Fruit fly (Drosophila melanogaster) whole organism, embryonic: ENCODE measurements around the gene CG32176.

Source experiments
- C15 ChIP-seq: fragments of 200-800 bp; sonication (Bioruptor generic); IDR thresholded peaks from 3 replicates; pipeline ENCODE4 v1.3.6; 2022; ENCODE audit warnings: missing biosample characterization, missing genetic modification characterization
- CG1024 ChIP-seq: fragments of 200-800 bp; sonication (Bioruptor generic); IDR thresholded peaks from 2 replicates; pipeline ENCODE4 v1.3.6; 2022; ENCODE audit warnings: missing biosample characterization, missing genetic modification characterization
- CG10959 ChIP-seq: fragments of 200-800 bp; sonication (Bioruptor generic); IDR thresholded peaks from 2 replicates; pipeline ENCODE4 v1.3.6; 2022; ENCODE audit warnings: missing biosample characterization, missing genetic modification characterization
- CG11695 ChIP-seq: fragments of 200-800 bp; sonication (Bioruptor generic); IDR thresholded peaks from 3 replicates; pipeline ENCODE4 v1.3.6; 2022; ENCODE audit warnings: missing biosample characterization, missing genetic modification characterization
- CG12071 ChIP-seq: fragments of 200-800 bp; sonication (Bioruptor generic); optimal IDR thresholded peaks from 3 replicates; lab custom pipeline; 2018; ENCODE audit warnings: missing biosample characterization, mild to moderate bottlenecking, missing genetic modification characterization
- CG12299 ChIP-seq: fragments of 200-800 bp; sonication (Bioruptor generic); optimal IDR thresholded peaks from 2 replicates; lab custom pipeline; 2018; ENCODE audit warnings: missing biosample characterization, mild to moderate bottlenecking, missing genetic modification characterization
- CG13624 ChIP-seq: fragments of 200-800 bp; sonication (Bioruptor generic); optimal IDR thresholded peaks from 2 replicates; lab custom pipeline; 2016; ENCODE audit warnings: missing biosample characterization, missing genetic modification characterization
- CG13894 ChIP-seq: fragments of 200-800 bp; sonication (Bioruptor generic); optimal IDR thresholded peaks from 3 replicates; lab custom pipeline; 2018; ENCODE audit warnings: missing biosample characterization, mild to moderate bottlenecking, missing genetic modification characterization, moderate library complexity
- CG14014 ChIP-seq: fragments of 200-800 bp; sonication (Bioruptor generic); IDR thresholded peaks from 2 replicates; pipeline ENCODE4 v1.3.6; 2022; ENCODE audit warnings: missing biosample characterization, missing genetic modification characterization
- CG14667 ChIP-seq: fragments of 200-800 bp; sonication (Bioruptor generic); IDR thresholded peaks from 2 replicates; pipeline ENCODE4 v1.3.6; 2022; ENCODE audit warnings: missing biosample characterization, missing genetic modification characterization
- CG14860 ChIP-seq: fragments of 200-800 bp; sonication (Bioruptor generic); IDR thresholded peaks from 3 replicates; pipeline ENCODE4 v1.3.6; 2022; ENCODE audit warnings: missing biosample characterization, missing genetic modification characterization; ENCODE audit not compliant: partially characterized antibody
- CG17361 ChIP-seq: fragments of 200-800 bp; sonication (Bioruptor generic); IDR thresholded peaks from 3 replicates; pipeline ENCODE4 v1.3.6; 2022; ENCODE audit warnings: missing biosample characterization, missing genetic modification characterization
- CG17568 ChIP-seq: fragments of 200-800 bp; sonication (Bioruptor generic); optimal IDR thresholded peaks from 2 replicates; lab custom pipeline; 2018; ENCODE audit warnings: missing biosample characterization, mild to moderate bottlenecking, missing genetic modification characterization, moderate library complexity
- CG30020 ChIP-seq: fragments of 200-800 bp; optimal IDR thresholded peaks from 2 replicates; lab custom pipeline; 2019; ENCODE audit warnings: missing biosample characterization, mild to moderate bottlenecking, missing genetic modification characterization, moderate library complexity
- CG30431 ChIP-seq: fragments of 200-800 bp; sonication (Bioruptor generic); optimal IDR thresholded peaks from 2 replicates; lab custom pipeline; 2017; ENCODE audit warnings: missing biosample characterization, missing genetic modification characterization
- CG31441 ChIP-seq: fragments of 200-800 bp; sonication (Bioruptor generic); IDR thresholded peaks from 2 replicates; pipeline ENCODE4 v1.3.6; 2022; ENCODE audit warnings: missing biosample characterization, missing genetic modification characterization
- CG33213 ChIP-seq: fragments of 200-800 bp; sonication (Bioruptor generic); optimal IDR thresholded peaks from 3 replicates; lab custom pipeline; 2016; ENCODE audit warnings: missing biosample characterization, missing genetic modification characterization
- CG6272 ChIP-seq: fragments of 200-800 bp; sonication (Bioruptor generic); IDR thresholded peaks from 2 replicates; pipeline ENCODE4 v1.3.6; 2022; ENCODE audit warnings: missing biosample characterization, missing genetic modification characterization
- CG6654 ChIP-seq: fragments of 200-800 bp; sonication (Bioruptor generic); optimal IDR thresholded peaks from 2 replicates; lab custom pipeline; 2017; ENCODE audit warnings: missing biosample characterization, mild to moderate bottlenecking, missing genetic modification characterization
- CG7357 ChIP-seq: fragments of 200-800 bp; sonication (Bioruptor generic); IDR thresholded peaks from 3 replicates; pipeline ENCODE4 v1.3.6; 2022; ENCODE audit warnings: missing biosample characterization, missing genetic modification characterization
- CG8089 ChIP-seq: fragments of 200-800 bp; sonication (Bioruptor generic); optimal IDR thresholded peaks from 3 replicates; lab custom pipeline; 2016; ENCODE audit warnings: missing biosample characterization, missing genetic modification characterization
- Camta ChIP-seq: fragments of 200-800 bp; sonication (Bioruptor generic); optimal IDR thresholded peaks from 2 replicates; lab custom pipeline; 2016; ENCODE audit warnings: missing biosample characterization, missing genetic modification characterization
- Chrac-16 ChIP-seq: fragments of 200-800 bp; sonication (Bioruptor generic); optimal IDR thresholded peaks from 3 replicates; lab custom pipeline; 2016; ENCODE audit warnings: missing biosample characterization, missing genetic modification characterization
- Deaf1 ChIP-seq: fragments of 200-800 bp; optimal IDR thresholded peaks from 3 replicates; lab custom pipeline; 2019; ENCODE audit warnings: missing biosample characterization, mild to moderate bottlenecking, missing genetic modification characterization, moderate library complexity
- Doc3 ChIP-seq: fragments of 200-800 bp; sonication (Bioruptor generic); IDR thresholded peaks from 3 replicates; pipeline ENCODE4 v1.3.6; 2022; ENCODE audit warnings: missing biosample characterization, missing genetic modification characterization; ENCODE audit not compliant: partially characterized antibody
- ERR ChIP-seq: fragments of 200-800 bp; sonication (Bioruptor generic); optimal IDR thresholded peaks from 2 replicates; lab custom pipeline; 2016; ENCODE audit warnings: missing biosample characterization, missing genetic modification characterization
- H2.0 ChIP-seq: fragments of 200-800 bp; sonication (Bioruptor generic); IDR thresholded peaks from 2 replicates; pipeline ENCODE4 v1.3.6; 2022; ENCODE audit warnings: missing biosample characterization, missing genetic modification characterization
- Kr ChIP-seq: fragments of 200-800 bp; sonication (Bioruptor generic); optimal IDR thresholded peaks from 2 replicates; lab custom pipeline; 2017; ENCODE audit warnings: missing biosample characterization, mild to moderate bottlenecking, missing genetic modification characterization
- Optix ChIP-seq: fragments of 200-800 bp; sonication (Bioruptor generic); IDR thresholded peaks from 3 replicates; pipeline ENCODE4 v1.3.6; 2022; ENCODE audit warnings: missing biosample characterization, missing genetic modification characterization
- Sox100B ChIP-seq: fragments of 200-800 bp; sonication (Bioruptor generic); optimal IDR thresholded peaks from 3 replicates; lab custom pipeline; 2018; ENCODE audit warnings: missing biosample characterization, mild to moderate bottlenecking, missing genetic modification characterization
- Xrp1 ChIP-seq: fragments of 200-800 bp; sonication (Bioruptor generic); IDR thresholded peaks from 2 replicates; pipeline ENCODE4 v1.3.6; 2022; ENCODE audit warnings: missing biosample characterization, missing genetic modification characterization
- YL-1 ChIP-seq: fragments of 200-800 bp; sonication (Bioruptor generic); optimal IDR thresholded peaks from 3 replicates; lab custom pipeline; 2017; ENCODE audit warnings: missing biosample characterization, mild to moderate bottlenecking, missing genetic modification characterization
- ac ChIP-seq: fragments of 200-800 bp; sonication (Bioruptor generic); optimal IDR thresholded peaks from 3 replicates; lab custom pipeline; 2017; ENCODE audit warnings: missing biosample characterization, mild to moderate bottlenecking, missing genetic modification characterization
- aop ChIP-seq: fragments of 200-800 bp; sonication (Bioruptor generic); IDR thresholded peaks from 2 replicates; pipeline ENCODE4 v1.3.6; 2022; ENCODE audit warnings: missing biosample characterization, missing genetic modification characterization
- corto ChIP-seq: fragments of 200-800 bp; sonication (Bioruptor generic); optimal IDR thresholded peaks from 2 replicates; lab custom pipeline; 2016; ENCODE audit warnings: missing biosample characterization, mild to moderate bottlenecking, missing genetic modification characterization, moderate library complexity
- dati ChIP-seq: fragments of 200-800 bp; sonication (Bioruptor generic); IDR thresholded peaks from 2 replicates; pipeline ENCODE4 v1.3.6; 2022; ENCODE audit warnings: missing biosample characterization, missing genetic modification characterization
- dimm ChIP-seq: fragments of 200-800 bp; sonication (Bioruptor generic); IDR thresholded peaks from 2 replicates; pipeline ENCODE4 v1.3.6; 2022; ENCODE audit warnings: missing biosample characterization, missing genetic modification characterization
- emc ChIP-seq: fragments of 200-800 bp; sonication (Bioruptor generic); optimal IDR thresholded peaks from 2 replicates; lab custom pipeline; 2016; ENCODE audit warnings: missing biosample characterization, missing genetic modification characterization
- fd96Cb ChIP-seq: fragments of 200-800 bp; sonication (Bioruptor generic); optimal IDR thresholded peaks from 2 replicates; lab custom pipeline; 2018; ENCODE audit warnings: missing biosample characterization, mild to moderate bottlenecking, missing genetic modification characterization, moderate library complexity
- gcm2 ChIP-seq: fragments of 200-800 bp; sonication (Bioruptor generic); optimal IDR thresholded peaks from 2 replicates; lab custom pipeline; 2016; ENCODE audit warnings: missing biosample characterization, missing genetic modification characterization
- insv ChIP-seq, 2 experiments: fragments of 200-800 bp; sonication (Bioruptor generic); optimal IDR thresholded peaks; 3 replicates each; lab custom pipeline; 2016 to 2018; ENCODE audit warnings: missing biosample characterization in 2 of 2, missing genetic modification characterization in 2 of 2
- jumu ChIP-seq: fragments of 200-800 bp; sonication (Bioruptor generic); optimal IDR thresholded peaks from 3 replicates; lab custom pipeline; 2016; ENCODE audit warnings: missing biosample characterization, missing genetic modification characterization
- lola ChIP-seq, 3 experiments: fragments of >200 bp in 2 of 3; fragments of 200-800 bp in 1 of 3; sonication (Bioruptor generic) in 1 of 3; optimal IDR thresholded peaks; 2 replicates each; lab custom pipeline; 2017 to 2019; ENCODE audit warnings: missing biosample characterization in 3 of 3, missing genetic modification characterization in 3 of 3, mild to moderate bottlenecking in 1 of 3, moderate library complexity in 1 of 3
- lov ChIP-seq, 2 experiments: fragments of 200-800 bp in 1 of 2; fragments of >200 bp in 1 of 2; sonication (Bioruptor generic) in 1 of 2; IDR thresholded peaks in 1 of 2; optimal IDR thresholded peaks in 1 of 2; 2 replicates in 1 of 2; 3 replicates in 1 of 2; pipeline versions ENCODE4 v1.3.6 to Lab custom; 2017 to 2022; ENCODE audit warnings: missing biosample characterization in 1 of 2, missing genetic modification characterization in 1 of 2
- maf-S ChIP-seq: fragments of 200-800 bp; sonication (Bioruptor generic); optimal IDR thresholded peaks from 2 replicates; lab custom pipeline; 2016; ENCODE audit warnings: missing biosample characterization, missing genetic modification characterization
- nerfin-2 ChIP-seq: fragments of 200-800 bp; sonication (Bioruptor generic); IDR thresholded peaks from 2 replicates; pipeline ENCODE4 v1.3.6; 2022; ENCODE audit warnings: missing biosample characterization, missing genetic modification characterization; ENCODE audit not compliant: partially characterized antibody
- oc ChIP-seq: fragments of 200-800 bp; sonication (Bioruptor generic); optimal IDR thresholded peaks from 2 replicates; lab custom pipeline; 2018; ENCODE audit warnings: missing biosample characterization, mild to moderate bottlenecking, missing genetic modification characterization, moderate library complexity
- odd ChIP-seq: fragments of 200-800 bp; sonication (Bioruptor generic); optimal IDR thresholded peaks from 2 replicates; lab custom pipeline; 2017; ENCODE audit warnings: missing biosample characterization, mild to moderate bottlenecking, missing genetic modification characterization
- pb ChIP-seq: fragments of 200-800 bp; sonication (Bioruptor generic); optimal IDR thresholded peaks from 3 replicates; lab custom pipeline; 2016; ENCODE audit warnings: missing biosample characterization, missing genetic modification characterization
- sqz ChIP-seq: fragments of 200-800 bp; sonication (Bioruptor generic); optimal IDR thresholded peaks from 3 replicates; lab custom pipeline; 2018; ENCODE audit warnings: missing biosample characterization, mild to moderate bottlenecking, missing genetic modification characterization
- toy ChIP-seq: fragments of 200-800 bp; sonication (Bioruptor generic); IDR thresholded peaks from 2 replicates; pipeline ENCODE4 v1.3.6; 2022; ENCODE audit warnings: missing biosample characterization, missing genetic modification characterization

Gene CG32176

dm6 chr3L:17428779-17429178 is 4.9 kb upstream of the CG32176 start, which contains the start of gene Gorab (continued):
- peak; percentile 95 for TF ChIP-seq H2.0 (GFP tag; lab: Robert Waterston, UW)
- peak; percentile 93 for TF ChIP-seq CG17361 (GFP tag; lab: Robert Waterston, UW)
- peak; percentile 39 for TF ChIP-seq odd (GFP tag; lab: Kevin White, UChicago)
- TF ChIP-seq aop: peak; percentile 78
- TF ChIP-seq insv (GFP tag; optimal IDR thresholded peaks at IDR 0.05; lab: Kevin White, UChicago): peak in 1 of 2 experiments; percentile 30
- peak; percentile 92 for TF ChIP-seq Chrac-16 (GFP tag; lab: Kevin White, UChicago)
- TF ChIP-seq CG17568 (GFP tag; lab: Kevin White, UChicago): peak; percentile 68
- TF ChIP-seq ERR: peak; percentile 32
- peak; percentile 38 for TF ChIP-seq emc (GFP tag; lab: Kevin White, UChicago)
- peak; percentile 93 for TF ChIP-seq CG31441 (GFP tag; lab: Robert Waterston, UW)
- TF ChIP-seq CG10959 (GFP tag; lab: Robert Waterston, UW): peak; percentile 94
- peak; percentile 44 for TF ChIP-seq sqz (GFP tag; lab: Kevin White, UChicago)
- TF ChIP-seq nerfin-2 (GFP tag; lab: Robert Waterston, UW): no peak
- TF ChIP-seq CG11695 (GFP tag; lab: Robert Waterston, UW): peak; percentile 91
- peak; percentile 80 for TF ChIP-seq oc (tag; lab: Kevin White, UChicago)
- peak; percentile 80 for TF ChIP-seq CG33213
- peak; percentile 92 for TF ChIP-seq Optix (GFP tag; lab: Robert Waterston, UW)
- peak; percentile 35 for TF ChIP-seq jumu (GFP tag; lab: Kevin White, UChicago)
- peak; percentile 66 for TF ChIP-seq YL-1 (GFP tag; lab: Kevin White, UChicago)
- TF ChIP-seq CG30020 (tag; lab: Kevin White, UChicago): peak; percentile 87
- TF ChIP-seq CG30431 (GFP tag; lab: Kevin White, UChicago): peak; percentile 87
- TF ChIP-seq CG13894: peak; percentile 27
- peak; percentile 26 for TF ChIP-seq CG12299 (tag; lab: Kevin White, UChicago)
- peak; percentile 95 for TF ChIP-seq CG6272
- TF ChIP-seq ac: peak; percentile 13
- TF ChIP-seq Camta (GFP tag; lab: Kevin White, UChicago): peak; percentile 75
- peak; percentile 87 for TF ChIP-seq fd96Cb (tag; lab: Kevin White, UChicago)
- TF ChIP-seq Kr (GFP tag; lab: Kevin White, UChicago): no peak
- peak; percentile 52 for TF ChIP-seq Deaf1 (tag; lab: Kevin White, UChicago)
- TF ChIP-seq CG8089 (GFP tag; lab: Kevin White, UChicago): peak; percentile 59
- peak; percentile 94 for TF ChIP-seq CG14014 (GFP tag; lab: Robert Waterston, UW)
- TF ChIP-seq CG6654 (GFP tag; lab: Kevin White, UChicago): peak; percentile 43
- no peak for TF ChIP-seq pb (GFP tag; lab: Kevin White, UChicago)
- TF ChIP-seq CG7357 (GFP tag; lab: Robert Waterston, UW): peak; percentile 99
- no peak for TF ChIP-seq lov (optimal IDR thresholded peaks at IDR 0.05; lab: Kevin White, UChicago)
- peak; percentile 83; the same call in 2 of the 3 replicates for TF ChIP-seq lov (GFP tag; IDR thresholded peaks at IDR 0.05; lab: Robert Waterston, UW)
- TF ChIP-seq CG13624 (GFP tag; lab: Kevin White, UChicago): peak; percentile 77
- peak; percentile 90 for TF ChIP-seq toy (GFP tag; lab: Robert Waterston, UW)
- TF ChIP-seq dati (GFP tag; lab: Robert Waterston, UW): peak; percentile 88
- TF ChIP-seq CG14860 (GFP tag; lab: Robert Waterston, UW): peak; percentile 38; the same call in 1 of the 3 replicates
- peak; percentile 27 for TF ChIP-seq maf-S (GFP tag; lab: Kevin White, UChicago)
- TF ChIP-seq Sox100B: peak; percentile 69
- TF ChIP-seq Doc3 (GFP tag; lab: Robert Waterston, UW): peak; percentile 42; the same call in 1 of the 3 replicates
- peak; percentile 81 for TF ChIP-seq corto (GFP tag; lab: Kevin White, UChicago)
- TF ChIP-seq CG12071: no peak
- TF ChIP-seq CG1024: peak; percentile 89
- peak; percentile 86 for TF ChIP-seq C15 (GFP tag; lab: Robert Waterston, UW)
- peak in 1 of 3 experiments; percentile 86 for TF ChIP-seq lola (GFP tag; optimal IDR thresholded peaks at IDR 0.05; lab: Kevin White, UChicago)
- TF ChIP-seq dimm (GFP tag; lab: Robert Waterston, UW): peak; percentile 87
- peak; percentile 95 for TF ChIP-seq CG14667 (GFP tag; lab: Robert Waterston, UW)
- TF ChIP-seq gcm2 (GFP tag; lab: Kevin White, UChicago): peak; percentile 45
- peak; percentile 97 for TF ChIP-seq Xrp1
